Fruit fly (Drosophila melanogaster) whole organism, embryonic: ENCODE measurements around the gene Ipo9.

Experiments used
- Adf1 ChIP-seq: fragments of 200-800 bp; sonication (Bioruptor generic); IDR thresholded peaks from 2 replicates; pipeline ENCODE4 v1.3.6; 2022; ENCODE audit warnings: missing biosample characterization, missing genetic modification characterization
- B-H2 ChIP-seq: fragments of 200-800 bp; sonication (Bioruptor generic); optimal IDR thresholded peaks from 2 replicates; lab custom pipeline; 2018; ENCODE audit warnings: missing biosample characterization, mild to moderate bottlenecking, missing genetic modification characterization
- BEAF-32 ChIP-seq: fragments of 200-800 bp; sonication (Bioruptor generic); optimal IDR thresholded peaks from 3 replicates; lab custom pipeline; 2017; ENCODE audit warnings: missing biosample characterization, missing genetic modification characterization, mild to moderate bottlenecking, moderate library complexity, missing genetic modification reagents
- CG10209 ChIP-seq: fragments of 200-800 bp; sonication (Bioruptor generic); optimal IDR thresholded peaks from 3 replicates; lab custom pipeline; 2017; ENCODE audit warnings: missing biosample characterization, mild to moderate bottlenecking, missing genetic modification characterization, missing genetic modification reagents
- CG10366 ChIP-seq: fragments of 200-800 bp; sonication (Bioruptor generic); IDR thresholded peaks from 2 replicates; pipeline ENCODE4 v1.3.6; 2022; ENCODE audit warnings: missing biosample characterization, missing genetic modification characterization
- CG10565 ChIP-seq: fragments of 200-800 bp; sonication (Bioruptor generic); optimal IDR thresholded peaks from 3 replicates; lab custom pipeline; 2016; ENCODE audit warnings: missing biosample characterization, mild to moderate bottlenecking, missing genetic modification characterization
- CG15601 ChIP-seq: fragments of 200-800 bp; sonication (Bioruptor generic); optimal IDR thresholded peaks from 3 replicates; lab custom pipeline; 2019; ENCODE audit warnings: missing biosample characterization, mild to moderate bottlenecking, missing genetic modification characterization, moderate library complexity
- CG15696 ChIP-seq: fragments of 200-800 bp; sonication (Bioruptor generic); optimal IDR thresholded peaks from 2 replicates; lab custom pipeline; 2019; ENCODE audit warnings: missing biosample characterization, mild to moderate bottlenecking, missing genetic modification characterization, moderate library complexity
- CG16813 ChIP-seq: fragments of 200-800 bp; sonication (Bioruptor generic); IDR thresholded peaks from 3 replicates; pipeline ENCODE4 v1.3.6; 2022; ENCODE audit warnings: missing biosample characterization, missing genetic modification characterization; ENCODE audit not compliant: partially characterized antibody
- CG17186 ChIP-seq: fragments of 200-800 bp; sonication (Bioruptor generic); optimal IDR thresholded peaks from 3 replicates; lab custom pipeline; 2017; ENCODE audit warnings: missing biosample characterization, missing genetic modification reagents, missing genetic modification characterization
- CG18764 ChIP-seq: fragments of 200-800 bp; sonication (Bioruptor generic); optimal IDR thresholded peaks from 3 replicates; lab custom pipeline; 2016; ENCODE audit warnings: missing biosample characterization, missing genetic modification characterization
- CG2116 ChIP-seq: fragments of 200-800 bp; sonication (Bioruptor generic); optimal IDR thresholded peaks from 3 replicates; lab custom pipeline; 2018; ENCODE audit warnings: missing biosample characterization, mild to moderate bottlenecking, missing genetic modification characterization
- CG31441 ChIP-seq: fragments of 200-800 bp; sonication (Bioruptor generic); IDR thresholded peaks from 2 replicates; pipeline ENCODE4 v1.3.6; 2022; ENCODE audit warnings: missing biosample characterization, missing genetic modification characterization
- CG32532 ChIP-seq: fragments of 200-800 bp; sonication (Bioruptor generic); IDR thresholded peaks from 2 replicates; pipeline ENCODE4 v1.3.6; 2022; ENCODE audit warnings: missing biosample characterization, missing genetic modification characterization
- CG3726 ChIP-seq: fragments of 200-800 bp; sonication (Bioruptor generic); IDR thresholded peaks from 3 replicates; pipeline ENCODE4, ENCODE4 v1.3.6; 2022; ENCODE audit warnings: missing biosample characterization, missing genetic modification characterization
- CG3838 ChIP-seq: fragments of 200-800 bp; sonication (Bioruptor generic); optimal IDR thresholded peaks from 3 replicates; lab custom pipeline; 2016; ENCODE audit warnings: missing biosample characterization, missing genetic modification characterization
- CG4360 ChIP-seq: fragments of 200-800 bp; sonication (Bioruptor generic); IDR thresholded peaks from 2 replicates; pipeline ENCODE4 v1.3.6; 2022; ENCODE audit warnings: missing biosample characterization, missing genetic modification characterization
- CG6854 ChIP-seq: fragments of 200-800 bp; sonication (Bioruptor generic); optimal IDR thresholded peaks from 3 replicates; lab custom pipeline; 2017; ENCODE audit warnings: missing biosample characterization, mild to moderate bottlenecking, missing genetic modification characterization
- CG7556 ChIP-seq: fragments of 200-800 bp; sonication (Bioruptor generic); optimal IDR thresholded peaks from 2 replicates; lab custom pipeline; 2017; ENCODE audit warnings: missing biosample characterization, mild to moderate bottlenecking, missing genetic modification characterization
- CG9797 ChIP-seq: fragments of 200-800 bp; sonication (Bioruptor generic); optimal IDR thresholded peaks from 3 replicates; lab custom pipeline; 2018; ENCODE audit warnings: missing biosample characterization, mild to moderate bottlenecking, missing genetic modification characterization
- CG9817 ChIP-seq: fragments of 200-800 bp; sonication (Bioruptor generic); optimal IDR thresholded peaks from 2 replicates; lab custom pipeline; 2018; ENCODE audit warnings: missing biosample characterization, mild to moderate bottlenecking, missing genetic modification characterization, moderate library complexity
- Dek ChIP-seq: fragments of 200-800 bp; sonication (Bioruptor generic); optimal IDR thresholded peaks from 3 replicates; lab custom pipeline; 2019; ENCODE audit warnings: missing biosample characterization, mild to moderate bottlenecking, missing genetic modification characterization, moderate library complexity
- Dp ChIP-seq: fragments of 200-800 bp; sonication (Bioruptor generic); optimal IDR thresholded peaks from 2 replicates; lab custom pipeline; 2018; ENCODE audit warnings: missing biosample characterization, mild to moderate bottlenecking, missing genetic modification characterization, moderate library complexity
- E2f2 ChIP-seq: fragments of 200-800 bp; sonication (Bioruptor generic); IDR thresholded peaks from 2 replicates; pipeline ENCODE4 v1.3.6; 2022; ENCODE audit warnings: missing biosample characterization, missing genetic modification characterization
- ERR ChIP-seq: fragments of 200-800 bp; sonication (Bioruptor generic); optimal IDR thresholded peaks from 2 replicates; lab custom pipeline; 2016; ENCODE audit warnings: missing biosample characterization, missing genetic modification characterization
- Ets97D ChIP-seq: fragments of 200-800 bp; sonication (Bioruptor generic); optimal IDR thresholded peaks from 3 replicates; lab custom pipeline; 2016; ENCODE audit warnings: missing biosample characterization, missing genetic modification characterization
- HLH54F ChIP-seq: fragments of 200-800 bp; sonication (Bioruptor generic); optimal IDR thresholded peaks from 3 replicates; lab custom pipeline; 2016; ENCODE audit warnings: missing biosample characterization, missing genetic modification characterization
- HmgZ ChIP-seq: fragments of 200-800 bp; sonication (Bioruptor generic); optimal IDR thresholded peaks from 2 replicates; lab custom pipeline; 2018; ENCODE audit warnings: missing biosample characterization, mild to moderate bottlenecking, missing genetic modification characterization
- Hmx ChIP-seq: fragments of 200-800 bp; sonication (Bioruptor generic); optimal IDR thresholded peaks from 2 replicates; lab custom pipeline; 2016; ENCODE audit warnings: missing biosample characterization, missing genetic modification characterization
- MBD-R2 ChIP-seq: fragments of 200-800 bp; sonication (Bioruptor generic); IDR thresholded peaks from 2 replicates; pipeline ENCODE4 v1.3.6; 2022; ENCODE audit warnings: missing biosample characterization, missing genetic modification characterization
- Med ChIP-seq: fragments of 200-800 bp; sonication (Bioruptor generic); peaks from one replicate; lab custom pipeline; 2016; ENCODE audit warnings: missing biosample characterization, missing genetic modification characterization, mild to moderate bottlenecking, inconsistent platforms, moderate library complexity
- Myb ChIP-seq: fragments of 200-800 bp; sonication (Bioruptor generic); optimal IDR thresholded peaks from 2 replicates; lab custom pipeline; 2016; ENCODE audit warnings: missing biosample characterization, missing genetic modification characterization
- NFAT ChIP-seq: fragments of 200-800 bp; sonication (Bioruptor generic); IDR thresholded peaks from 2 replicates; pipeline ENCODE4 v1.3.6; 2022; ENCODE audit warnings: missing biosample characterization, missing genetic modification characterization
- Nf-YA ChIP-seq: fragments of 200-800 bp; sonication (Bioruptor generic); IDR thresholded peaks from 2 replicates; pipeline ENCODE4 v1.3.6; 2022; ENCODE audit warnings: missing biosample characterization, missing genetic modification characterization
- Nf-YB ChIP-seq: fragments of 200-800 bp; sonication (Bioruptor generic); optimal IDR thresholded peaks from 3 replicates; lab custom pipeline; 2019; ENCODE audit warnings: missing biosample characterization, mild to moderate bottlenecking, missing genetic modification characterization, moderate library complexity
- Pdp1 ChIP-seq, 2 experiments: fragments of 200-800 bp; sonication (Bioruptor generic); optimal IDR thresholded peaks; 3 replicates each; lab custom pipeline; 2016; ENCODE audit warnings: missing biosample characterization in 2 of 2, missing genetic modification characterization in 2 of 2, mild to moderate bottlenecking in 1 of 2, moderate library complexity in 1 of 2
- Scr ChIP-seq: fragments of 200-800 bp; sonication (Bioruptor generic); IDR thresholded peaks from 2 replicates; pipeline ENCODE4 v1.3.6; 2022; ENCODE audit warnings: missing biosample characterization, missing genetic modification characterization; ENCODE audit not compliant: partially characterized antibody
- Sry-δ ChIP-seq: fragments of 200-800 bp; sonication (Bioruptor generic); optimal IDR thresholded peaks from 2 replicates; lab custom pipeline; 2016; ENCODE audit warnings: missing biosample characterization, missing genetic modification characterization
- Ssrp ChIP-seq: fragments of 200-800 bp; sonication (Bioruptor generic); optimal IDR thresholded peaks from 2 replicates; lab custom pipeline; 2018; ENCODE audit warnings: missing biosample characterization, mild to moderate bottlenecking, missing genetic modification characterization, moderate library complexity
- ap ChIP-seq: fragments of 200-800 bp; sonication (Bioruptor generic); IDR thresholded peaks from 2 replicates; pipeline ENCODE4 v1.3.6; 2022; ENCODE audit warnings: missing biosample characterization, missing genetic modification characterization
- bigmax ChIP-seq: fragments of 200-800 bp; sonication (Bioruptor generic); optimal IDR thresholded peaks from 2 replicates; lab custom pipeline; 2018; ENCODE audit warnings: missing biosample characterization, mild to moderate bottlenecking, missing genetic modification characterization
- ems ChIP-seq: fragments of 200-800 bp; sonication (Bioruptor generic); optimal IDR thresholded peaks from 3 replicates; lab custom pipeline; 2016; ENCODE audit warnings: missing biosample characterization, missing genetic modification characterization
- h ChIP-seq: fragments of >200 bp; optimal IDR thresholded peaks from 2 replicates; lab custom pipeline; 2017
- knrl ChIP-seq: fragments of 200-800 bp; sonication (Bioruptor generic); IDR thresholded peaks from 3 replicates; pipeline ENCODE4 v1.3.6; 2022; ENCODE audit warnings: missing biosample characterization, missing genetic modification characterization; ENCODE audit not compliant: partially characterized antibody
- nau ChIP-seq: fragments of 200-800 bp; sonication (Bioruptor generic); optimal IDR thresholded peaks from 3 replicates; lab custom pipeline; 2017; ENCODE audit warnings: missing biosample characterization, mild to moderate bottlenecking, missing genetic modification characterization, missing genetic modification reagents
- otp ChIP-seq: fragments of 200-800 bp; sonication (Bioruptor generic); IDR thresholded peaks from 3 replicates; pipeline ENCODE4, ENCODE4 v1.3.6; 2022; ENCODE audit warnings: missing biosample characterization, missing genetic modification characterization
- slou ChIP-seq: fragments of 200-800 bp; sonication (Bioruptor generic); optimal IDR thresholded peaks from 3 replicates; lab custom pipeline; 2016; ENCODE audit warnings: missing biosample characterization, missing genetic modification characterization
- unc-4 ChIP-seq: fragments of 200-800 bp; sonication (Bioruptor generic); IDR thresholded peaks from 2 replicates; pipeline ENCODE4 v1.3.6; 2022; ENCODE audit warnings: missing biosample characterization, missing genetic modification characterization; ENCODE audit not compliant: partially characterized antibody
- unpg ChIP-seq: fragments of 200-800 bp; sonication (Bioruptor generic); optimal IDR thresholded peaks from 3 replicates; lab custom pipeline; 2018; ENCODE audit warnings: missing biosample characterization, mild to moderate bottlenecking, missing genetic modification characterization, moderate library complexity
- wdn ChIP-seq: fragments of 200-800 bp; sonication (Bioruptor generic); IDR thresholded peaks from 2 replicates; pipeline ENCODE4 v1.3.6; 2022; ENCODE audit warnings: missing biosample characterization, missing genetic modification characterization

The Ipo9 gene

dm6 chr3R:11421643-11422122 lies 9.4 kb downstream of the Ipo9 start, which contains the start of the genes ninaG and Sptz (continued):
- peak; percentile 92 for TF ChIP-seq CG31441 (GFP tag; lab: Robert Waterston, UW)
- TF ChIP-seq CG9797 (GFP tag; lab: Kevin White, UChicago) = peak; percentile 65
- TF ChIP-seq CG15696 (tag; lab: Kevin White, UChicago) = peak; percentile 93
- TF ChIP-seq slou (GFP tag; lab: Kevin White, UChicago) = peak; percentile 89
- TF ChIP-seq Hmx (GFP tag; lab: Kevin White, UChicago) = peak; percentile 87
- peak; percentile 96 for TF ChIP-seq ems (GFP tag; lab: Kevin White, UChicago)
- peak; percentile 81 for TF ChIP-seq Adf1 (GFP tag; lab: Robert Waterston, UW)
- peak; percentile 95 for TF ChIP-seq CG2116
- peak; percentile 55; the same call in 2 of the 3 replicates for TF ChIP-seq CG16813 (GFP tag; lab: Robert Waterston, UW)
- TF ChIP-seq unpg (GFP tag; lab: Kevin White, UChicago) = peak; percentile 93
- TF ChIP-seq CG17186 (GFP tag; lab: Kevin White, UChicago) = peak; percentile 91
- TF ChIP-seq CG32532 = peak; percentile 95
- TF ChIP-seq CG3726 (GFP tag; lab: Robert Waterston, UW) = peak; percentile 87; the same call in 2 of the 3 replicates
- TF ChIP-seq Ets97D (GFP tag; lab: Kevin White, UChicago) = peak; percentile 90
- TF ChIP-seq CG15601 (tag; lab: Kevin White, UChicago) = peak; percentile 86
- TF ChIP-seq CG6854 (GFP tag; lab: Kevin White, UChicago) = peak; percentile 11
- TF ChIP-seq Dek (tag; lab: Kevin White, UChicago) = peak; percentile 90
- peak; percentile 64 for TF ChIP-seq Scr (GFP tag; lab: Robert Waterston, UW)

- peak; percentile 24 for TF ChIP-seq HmgZ
- TF ChIP-seq wdn (GFP tag; lab: Robert Waterston, UW) = no peak
- no peak for TF ChIP-seq HLH54F
- no peak for TF ChIP-seq Nf-YB (GFP tag; lab: Kevin White, UChicago)
- TF ChIP-seq CG10565 = no peak
- TF ChIP-seq Sry-δ (GFP tag; lab: Kevin White, UChicago) = no peak
- no peak for TF ChIP-seq knrl
- no peak for TF ChIP-seq CG3838
- TF ChIP-seq CG18764 = no peak
- no peak for TF ChIP-seq h (lab: Kevin White, UChicago)
- TF ChIP-seq CG7556 (GFP tag; lab: Kevin White, UChicago) = no peak
- TF ChIP-seq ap (GFP tag; lab: Robert Waterston, UW) = no peak
- no peak for TF ChIP-seq Pdp1 (GFP tag; optimal IDR thresholded peaks at IDR 0.05; lab: Kevin White, UChicago)
- TF ChIP-seq CG4360 (GFP tag; lab: Robert Waterston, UW) = no peak
- TF ChIP-seq Med (GFP tag; lab: Kevin White, UChicago) = peak; percentile 71
- no peak for TF ChIP-seq Nf-YA (GFP tag; lab: Robert Waterston, UW)
- no peak for TF ChIP-seq BEAF-32 (GFP tag; lab: Kevin White, UChicago)
- no peak for TF ChIP-seq CG6854 (GFP tag; lab: Kevin White, UChicago)
- no peak for TF ChIP-seq Myb (GFP tag; lab: Kevin White, UChicago)
- no peak for TF ChIP-seq NFAT (GFP tag; lab: Robert Waterston, UW)
- TF ChIP-seq CG9817 (tag; lab: Kevin White, UChicago) = no peak
- peak; percentile 85 for TF ChIP-seq Dp (GFP tag; lab: Kevin White, UChicago)
- no peak for TF ChIP-seq otp (GFP tag; lab: Robert Waterston, UW)
- TF ChIP-seq Ssrp (tag; lab: Kevin White, UChicago) = no peak
- TF ChIP-seq CG10366 (GFP tag; lab: Robert Waterston, UW) = no peak
- TF ChIP-seq ERR (GFP tag; lab: Kevin White, UChicago) = no peak
- TF ChIP-seq MBD-R2 (GFP tag; lab: Robert Waterston, UW) = peak; percentile 41; the same call in 1 of the 2 replicates
- TF ChIP-seq E2f2 (GFP tag; lab: Robert Waterston, UW) = peak; percentile 86
- no peak for TF ChIP-seq CG15696 (tag; lab: Kevin White, UChicago)
- no peak for TF ChIP-seq nau (GFP tag; lab: Kevin White, UChicago)
- TF ChIP-seq unc-4 (GFP tag; lab: Robert Waterston, UW) = no peak
- TF ChIP-seq CG10209 (GFP tag; lab: Kevin White, UChicago) = no peak
- TF ChIP-seq bigmax (GFP tag; lab: Kevin White, UChicago) = no peak
- peak; percentile 28 for TF ChIP-seq B-H2 (GFP tag; lab: Kevin White, UChicago)
Measured at dm6 chr3R:11429814-11430213, 17.5 kb downstream of the Ipo9 start, which contains the start of gene Dtd. Dtd (plus strand) TSS chr3R:11430061.
